Worm (Caenorhabditis elegans): Measurements from ENCODE around the gene col-183.
"Not testable (repeated sequence)": the region's sequence is repeated elsewhere in the genome, so short reads cannot be mapped to it uniquely, and the experiment has no call there.

Gene col-183

ce11 chrX:13451578-13451977 lies 16.0 kb downstream of the col-183 start, which contains the start of gene F02D10.6:
Gene F02D10.6, minus strand, starts transcription at chrX:13451678.
- TF ChIP-seq blmp-1 (tag; optimal IDR thresholded peaks at IDR 0.05; ENCODE audit: insufficient read depth) (no peak), nhr-12 (tag; optimal IDR thresholded peaks at IDR 0.05) (no peak), ZK546.5 (tag; optimal IDR thresholded peaks at IDR 0.05) (no peak), nhr-10 (tag; optimal IDR thresholded peaks at IDR 0.05) (no peak), alr-1 (tag; optimal IDR thresholded peaks at IDR 0.05) (no peak), Y55F3AM.14 (GFP tag; optimal IDR thresholded peaks at IDR 0.05) (no peak), zag-1 (tag; optimal IDR thresholded peaks at IDR 0.05) (no peak), unc-55 (GFP tag; optimal IDR thresholded peaks at IDR 0.05) (no peak), mab-5 (tag; optimal IDR thresholded peaks at IDR 0.05) (no peak), nhr-21 (tag; optimal IDR thresholded peaks at IDR 0.05) (no peak), R02D3.7 (tag; optimal IDR thresholded peaks at IDR 0.05) (no peak), nhr-23 (tag; optimal IDR thresholded peaks at IDR 0.05) (no peak), ztf-1 (GFP tag; conservative IDR thresholded peaks at IDR 0.05) (no peak), sma-3 (GFP tag; optimal IDR thresholded peaks at IDR 0.05) (no peak), ceh-16 (tag; optimal IDR thresholded peaks at IDR 0.05) (no peak)

- TF ChIP-seq Y55F3AM.14 (GFP tag; optimal IDR thresholded peaks at IDR 0.05): peak; percentile 40
- peak; percentile 20 to 52 for TF ChIP-seq lsy-2 (tag; optimal IDR thresholded peaks at IDR 0.05)
- TF ChIP-seq egl-27 (tag; optimal IDR thresholded peaks at IDR 0.05): peak; percentile 20
- peak; percentile 70 for TF ChIP-seq nhr-21 (tag; optimal IDR thresholded peaks at IDR 0.05)
- peak; percentile 51 for TF ChIP-seq zag-1 (tag; optimal IDR thresholded peaks at IDR 0.05)
- peak; percentile 46 for TF ChIP-seq F13H6.1 (tag; optimal IDR thresholded peaks at IDR 0.05)
- peak; percentile 3 for TF ChIP-seq nhr-6 (tag; optimal IDR thresholded peaks at IDR 0.05)
- peak; percentile 79 for TF ChIP-seq nhr-129 (tag; optimal IDR thresholded peaks at IDR 0.05)
- TF ChIP-seq fos-1 (tag; optimal IDR thresholded peaks at IDR 0.05): peak; percentile 42
- TF ChIP-seq lin-11 (tag; optimal IDR thresholded peaks at IDR 0.05): peak; percentile 47
- TF ChIP-seq sma-9 (GFP tag; optimal IDR thresholded peaks at IDR 0.05): peak; percentile 71
- TF ChIP-seq sma-9 (tag; optimal IDR thresholded peaks at IDR 0.05): not testable (repeated sequence)
- peak; percentile 49 for TF ChIP-seq C34F6.9 (tag; optimal IDR thresholded peaks at IDR 0.05)
- TF ChIP-seq unc-55 (GFP tag; optimal IDR thresholded peaks at IDR 0.05): peak; percentile 59
- TF ChIP-seq lin-13 (GFP tag; optimal IDR thresholded peaks at IDR 0.05): peak; percentile 47
- peak; percentile 57 for TF ChIP-seq crh-2 (tag; optimal IDR thresholded peaks at IDR 0.05)
- TF ChIP-seq sma-3 (GFP tag; optimal IDR thresholded peaks at IDR 0.05): peak; percentile 71
- peak in 1 of 2 experiments; percentile 54 for TF ChIP-seq mdl-1 (tag; optimal IDR thresholded peaks at IDR 0.05)
Measured at ce11 chrX:13448665-13449099, 18.9 kb downstream of the col-183 start.

DNA sequence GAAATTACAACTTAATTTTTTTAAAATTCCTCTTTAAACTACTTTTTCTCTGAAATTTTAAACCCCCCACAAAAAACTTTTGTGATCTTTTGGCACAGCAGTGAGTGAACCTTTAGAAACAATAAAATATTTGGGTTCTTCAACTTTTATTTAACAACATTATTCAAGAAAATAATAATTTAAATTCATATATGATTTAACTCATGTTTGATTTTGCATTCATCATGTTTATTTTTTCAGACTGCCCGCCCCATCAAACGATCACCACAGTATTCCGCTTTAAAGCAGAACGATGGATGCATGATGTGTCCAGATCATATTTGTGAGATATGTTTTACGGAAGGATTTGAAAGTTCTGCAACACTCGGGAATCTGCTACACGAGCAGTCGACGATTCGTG lies 21.1 kb downstream of the col-183 start, which contains the start of gene set-8:
set-8 (plus strand) TSS at position 301 of the 400 bp plus-strand sequence.
- no peak for TF ChIP-seq lsy-2 (tag; optimal IDR thresholded peaks at IDR 0.05)
- TF ChIP-seq nhr-25 (tag; optimal IDR thresholded peaks at IDR 0.05): no peak
- TF ChIP-seq ztf-1 (GFP tag; conservative IDR thresholded peaks at IDR 0.05): no peak
- no peak for TF ChIP-seq alr-1 (tag; optimal IDR thresholded peaks at IDR 0.05)
- no peak for TF ChIP-seq mbf-1 (tag; optimal IDR thresholded peaks at IDR 0.05)
- TF ChIP-seq ztf-11 (tag; optimal IDR thresholded peaks at IDR 0.05): no peak
- TF ChIP-seq snpc-4 (tag; optimal IDR thresholded peaks at IDR 0.05): no peak
- TF ChIP-seq gmeb-1 (tag; optimal IDR thresholded peaks at IDR 0.05): no peak
- TF ChIP-seq zag-1 (tag; optimal IDR thresholded peaks at IDR 0.05): no peak
- TF ChIP-seq egl-27 (tag; optimal IDR thresholded peaks at IDR 0.05): no peak
- no peak for TF ChIP-seq lin-39 (tag; optimal IDR thresholded peaks at IDR 0.05)
- no peak for TF ChIP-seq ZK546.5 (tag; optimal IDR thresholded peaks at IDR 0.05)
- no peak for TF ChIP-seq unc-55 (GFP tag; optimal IDR thresholded peaks at IDR 0.05)
- TF ChIP-seq nhr-23 (tag; optimal IDR thresholded peaks at IDR 0.05): no peak

DNA sequence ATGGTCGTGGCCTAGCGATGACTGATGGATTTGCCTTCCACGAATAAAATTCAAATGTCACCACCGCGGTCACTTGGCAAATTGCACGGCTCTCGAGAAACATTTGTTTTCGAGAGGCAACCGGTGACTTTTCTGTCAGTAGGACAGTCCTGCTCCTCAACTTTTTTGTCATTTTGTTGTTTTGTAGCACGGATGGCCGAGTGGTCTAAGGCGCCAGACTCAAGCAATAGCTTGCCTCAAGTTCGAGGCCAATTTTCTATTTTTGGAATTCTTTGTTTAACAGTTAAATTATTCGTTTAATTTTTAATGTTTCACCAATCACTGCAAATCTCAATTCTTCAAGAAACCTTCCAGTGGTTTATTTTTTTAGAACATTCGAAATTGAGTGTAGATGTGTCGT lies 23.3 kb downstream of the col-183 start:
- TF ChIP-seq lin-13 (GFP tag; optimal IDR thresholded peaks at IDR 0.05): no peak
- no peak for TF ChIP-seq alr-1 (tag; optimal IDR thresholded peaks at IDR 0.05)
- no peak for TF ChIP-seq crh-2 (tag; optimal IDR thresholded peaks at IDR 0.05)
- TF ChIP-seq mbf-1 (tag; optimal IDR thresholded peaks at IDR 0.05): no peak
- TF ChIP-seq unc-55 (GFP tag; optimal IDR thresholded peaks at IDR 0.05): no peak
- TF ChIP-seq nhr-25 (tag; optimal IDR thresholded peaks at IDR 0.05): no peak
- no peak for TF ChIP-seq nhr-11 (tag; optimal IDR thresholded peaks at IDR 0.05)
- TF ChIP-seq nhr-23 (tag; optimal IDR thresholded peaks at IDR 0.05): no peak
- no peak for TF ChIP-seq sma-3 (GFP tag; optimal IDR thresholded peaks at IDR 0.05)
- no peak for TF ChIP-seq ZK546.5 (tag; optimal IDR thresholded peaks at IDR 0.05)

All from whole organism, L2 larva.